Worm (Caenorhabditis elegans) whole organism, L2 larva: ENCODE measurements around the gene C26D10.6.

Source experiments
- R02D3.7 ChIP-seq: fragments of 150-350 bp; optimal IDR thresholded peaks from 2 replicates; lab custom pipeline; 2014; ENCODE audit warnings: missing biosample characterization, missing genetic modification characterization
- ZK546.5 ChIP-seq: sonication (generic microtip); optimal IDR thresholded peaks from 2 replicates; lab custom pipeline; 2017; ENCODE audit warnings: missing biosample characterization, missing genetic modification characterization
- ama-1 ChIP-seq: fragments of 150-350 bp; optimal IDR thresholded peaks from 2 replicates; lab custom pipeline; 2018; ENCODE audit warnings: inconsistent platforms
- elt-3 ChIP-seq: sonication (generic microtip); optimal IDR thresholded peaks from 2 replicates; lab custom pipeline; 2017; ENCODE audit warnings: missing biosample characterization, missing genetic modification characterization
- mbf-1 ChIP-seq: sonication (generic microtip); optimal IDR thresholded peaks from 2 replicates; lab custom pipeline; 2017; ENCODE audit warnings: missing biosample characterization, missing genetic modification characterization
- mdl-1 ChIP-seq, 2 experiments: fragments of 150-350 bp in 1 of 2; sonication (generic microtip) in 1 of 2; optimal IDR thresholded peaks; 2 replicates each; lab custom pipeline; 2017; ENCODE audit warnings: missing biosample characterization in 2 of 2, missing genetic modification characterization in 2 of 2
- nhr-12 ChIP-seq: fragments of 150-350 bp; optimal IDR thresholded peaks from 2 replicates; lab custom pipeline; 2014; ENCODE audit warnings: missing biosample characterization, missing genetic modification characterization
- nhr-23 ChIP-seq: fragments of 150-350 bp; optimal IDR thresholded peaks from 2 replicates; lab custom pipeline; 2014; ENCODE audit warnings: missing biosample characterization, missing genetic modification reagents, missing genetic modification characterization
- nhr-237 ChIP-seq: fragments of 150-350 bp; optimal IDR thresholded peaks from 2 replicates; lab custom pipeline; 2014; ENCODE audit warnings: missing biosample characterization, missing genetic modification characterization
- nhr-77 ChIP-seq: fragments of 150-350 bp; optimal IDR thresholded peaks from 2 replicates; lab custom pipeline; 2014; ENCODE audit warnings: missing biosample characterization, missing genetic modification characterization
- skn-1 ChIP-seq: sonication (generic microtip); optimal IDR thresholded peaks from 2 replicates; lab custom pipeline; 2017; ENCODE audit warnings: missing biosample characterization, missing genetic modification characterization
- zag-1 ChIP-seq: fragments of 150-350 bp; optimal IDR thresholded peaks from 2 replicates; lab custom pipeline; 2014; ENCODE audit warnings: missing biosample characterization, missing genetic modification characterization
- ztf-11 ChIP-seq: sonication (generic microtip); optimal IDR thresholded peaks from 2 replicates; lab custom pipeline; 2017; ENCODE audit warnings: missing biosample characterization, missing genetic modification characterization
- ztf-4 ChIP-seq: fragments of 150-350 bp; optimal IDR thresholded peaks from 2 replicates; lab custom pipeline; 2014; ENCODE audit warnings: missing biosample characterization, missing genetic modification characterization

- no peak for TF ChIP-seq R02D3.7 (tag; lab: Kevin White, UChicago)
- TF ChIP-seq nhr-12 (tag; lab: Kevin White, UChicago), result no peak
- no peak for TF ChIP-seq nhr-237 (tag; lab: Kevin White, UChicago)
- no peak for TF ChIP-seq elt-3 (tag; lab: Kevin White, UChicago)
- no peak for TF ChIP-seq nhr-23
- no peak for TF ChIP-seq mdl-1 (tag; optimal IDR thresholded peaks at IDR 0.05; lab: Kevin White, UChicago)
- no peak for TF ChIP-seq mbf-1 (tag; lab: Kevin White, UChicago)
- TF ChIP-seq skn-1, result no peak
- no peak for TF ChIP-seq ztf-11 (tag; lab: Kevin White, UChicago)
- peak; percentile 68 for TF ChIP-seq ama-1
- peak; percentile 72 for TF ChIP-seq ztf-4 (tag; lab: Kevin White, UChicago)
- TF ChIP-seq ZK546.5 (tag; lab: Kevin White, UChicago), result no peak
- no peak for TF ChIP-seq nhr-77 (tag; lab: Kevin White, UChicago)
- no peak for TF ChIP-seq zag-1 (tag; lab: Kevin White, UChicago)
These were observed 25.6 kb downstream of the C26D10.6 start, which contains the start of gene hel-1 for ce11 chrII:8328820-8329339.
